Fruit fly (Drosophila melanogaster) whole organism: ENCODE results near the gene CG34174.

Experiments used
- CG8478 ChIP-seq: fragments of >200 bp; optimal IDR thresholded peaks from 2 replicates; lab custom pipeline; 2018; ENCODE audit warnings: inconsistent platforms
- Dll ChIP-seq: fragments of >200 bp; optimal IDR thresholded peaks from 2 replicates; lab custom pipeline; 2017
- EcR ChIP-seq, 2 experiments: fragments of >200 bp; optimal IDR thresholded peaks; 2 replicates each; lab custom pipeline; 2017; ENCODE audit warnings: missing biosample characterization in 2 of 2, missing genetic modification characterization in 2 of 2, missing genetic modification reagents in 2 of 2
- pan ChIP-seq: fragments of >200 bp; optimal IDR thresholded peaks from 2 replicates; lab custom pipeline; 2017
- psq ChIP-seq: fragments of >200 bp; optimal IDR thresholded peaks from 2 replicates; lab custom pipeline; 2017
- usp ChIP-seq: fragments of >200 bp; optimal IDR thresholded peaks from 2 replicates; lab custom pipeline; 2017; ENCODE audit warnings: missing biosample characterization, missing genetic modification characterization, mixed read lengths

CG34174 gene

dm6 chr2L:2209002-2209401 is 5.1 kb upstream of the CG34174 start, which contains the start of gene CG33124:
CG33124 (minus strand) TSS chr2L:2209102.
- TF ChIP-seq CG8478 (lab: Kevin White, UChicago) (no peak), Dll (no peak), psq (lab: Kevin White, UChicago) (no peak), pan (no peak), EcR (GFP tag; optimal IDR thresholded peaks at IDR 0.05; lab: Kevin White, UChicago) (no peak), usp (GFP tag; lab: Kevin White, UChicago) (no peak)

- TF ChIP-seq Dll (no peak), EcR (GFP tag; optimal IDR thresholded peaks at IDR 0.05; lab: Kevin White, UChicago) (no peak), CG8478 (lab: Kevin White, UChicago) (no peak), usp (GFP tag; lab: Kevin White, UChicago) (no peak), psq (lab: Kevin White, UChicago) (no peak), pan (no peak)
These were observed 1.6 kb upstream of the CG34174 start, which contains the start of gene CG15385 for dm6 chr2L:2212478-2212877. CG15385 (minus strand) TSS chr2L:2212571.

- TF ChIP-seq CG8478 (lab: Kevin White, UChicago): no peak
These were observed 2.0 kb downstream of the CG34174 start, which contains the start of gene daed for dm6 chr2L:2216065-2216464. daed (minus strand) TSS chr2L:2216311.

dm6 chr2L:2217067-2217684 is 3.1 kb downstream of the CG34174 start, which contains the start of the genes CG15386, CG42371 and mio:
CG15386 (minus strand) TSS chr2L:2217246.
CG42371 (minus strand) TSS chr2L:2217246.
mio (plus strand) TSS chr2L:2217290.
- TF ChIP-seq Dll: no peak
- no peak for TF ChIP-seq CG8478 (lab: Kevin White, UChicago)
- TF ChIP-seq pan: no peak
- TF ChIP-seq usp (GFP tag; lab: Kevin White, UChicago): no peak
- no peak for TF ChIP-seq EcR (GFP tag; optimal IDR thresholded peaks at IDR 0.05; lab: Kevin White, UChicago)
- no peak for TF ChIP-seq psq (lab: Kevin White, UChicago)

- no peak for TF ChIP-seq pan
- no peak for TF ChIP-seq psq (lab: Kevin White, UChicago)
- TF ChIP-seq EcR (GFP tag; optimal IDR thresholded peaks at IDR 0.05; lab: Kevin White, UChicago): no peak
- TF ChIP-seq Dll: no peak
- no peak for TF ChIP-seq usp (GFP tag; lab: Kevin White, UChicago)
- TF ChIP-seq CG8478 (lab: Kevin White, UChicago): no peak
These were observed 6.7 kb downstream of the CG34174 start, which contains the start of gene papi for dm6 chr2L:2220573-2221332. papi (plus strand) TSS chr2L:2220748.

- TF ChIP-seq EcR (GFP tag; optimal IDR thresholded peaks at IDR 0.05; lab: Kevin White, UChicago) (no peak), psq (lab: Kevin White, UChicago) (no peak), pan (no peak), usp (GFP tag; lab: Kevin White, UChicago) (no peak), CG8478 (lab: Kevin White, UChicago) (no peak), Dll (no peak)
These were observed 7.6 kb downstream of the CG34174 start for dm6 chr2L:2221649-2222150.

dm6 chr2L:2222377-2222776 is 8.3 kb downstream of the CG34174 start:
- no peak for TF ChIP-seq usp (GFP tag; lab: Kevin White, UChicago)
- no peak for TF ChIP-seq EcR (GFP tag; optimal IDR thresholded peaks at IDR 0.05; lab: Kevin White, UChicago)
- no peak for TF ChIP-seq Dll
- no peak for TF ChIP-seq CG8478 (lab: Kevin White, UChicago)
- no peak for TF ChIP-seq psq (lab: Kevin White, UChicago)
- TF ChIP-seq pan: no peak

dm6 chr2L:2226259-2227121 is 12.4 kb downstream of the CG34174 start, which contains the start of the genes CG15387 and sau:
CG15387 (minus strand) TSS chr2L:2226294.
sau (plus strand) TSS chr2L:2226342.
- no peak for TF ChIP-seq pan
- no peak for TF ChIP-seq psq (lab: Kevin White, UChicago)
- TF ChIP-seq EcR (GFP tag; optimal IDR thresholded peaks at IDR 0.05; lab: Kevin White, UChicago): no peak
- TF ChIP-seq CG8478 (lab: Kevin White, UChicago): no peak
- no peak for TF ChIP-seq Dll
- no peak for TF ChIP-seq usp (GFP tag; lab: Kevin White, UChicago)

dm6 chr2L:2227316-2227715 is 13.2 kb downstream of the CG34174 start:
- TF ChIP-seq pan: no peak
- TF ChIP-seq Dll: no peak

- TF ChIP-seq psq (lab: Kevin White, UChicago): no peak
These were observed 14.2 kb downstream of the CG34174 start for dm6 chr2L:2228179-2228849.

- TF ChIP-seq Dll (no peak), CG8478 (lab: Kevin White, UChicago) (no peak), psq (lab: Kevin White, UChicago) (no peak), pan (no peak), usp (GFP tag; lab: Kevin White, UChicago) (no peak), EcR (GFP tag; optimal IDR thresholded peaks at IDR 0.05; lab: Kevin White, UChicago) (no peak)
These were observed 22.7 kb downstream of the CG34174 start, which contains the start of gene Sec24CD for dm6 chr2L:2236722-2237121. Sec24CD (minus strand) TSS chr2L:2236844.
